Fruit fly (Drosophila melanogaster) whole organism, adult: ENCODE results near the gene opa.

ENCODE experiments used
- CG11617 ChIP-seq: fragments of 200-800 bp; sonication (Bioruptor generic); optimal IDR thresholded peaks from 2 replicates; lab custom pipeline; 2017; ENCODE audit warnings: mild to moderate bottlenecking, missing biosample characterization, missing genetic modification reagents, missing genetic modification characterization
- CG12768 ChIP-seq: fragments of 200-800 bp; sonication (Bioruptor generic); optimal IDR thresholded peaks from 2 replicates; lab custom pipeline; 2017; ENCODE audit warnings: missing biosample characterization, missing genetic modification characterization, mild to moderate bottlenecking, moderate library complexity, missing genetic modification reagents
- CG14711 ChIP-seq: fragments of 200-800 bp; sonication (Bioruptor generic); optimal IDR thresholded peaks from 2 replicates; lab custom pipeline; 2018; ENCODE audit warnings: missing biosample characterization, mild to moderate bottlenecking, missing genetic modification characterization, moderate library complexity
- CG1620 ChIP-seq: fragments of 200-800 bp; sonication (Bioruptor generic); optimal IDR thresholded peaks from 2 replicates; lab custom pipeline; 2016; ENCODE audit warnings: missing biosample characterization, missing genetic modification characterization
- CG33017 ChIP-seq: fragments of 200-800 bp; sonication (Bioruptor generic); optimal IDR thresholded peaks from 2 replicates; lab custom pipeline; 2018; ENCODE audit warnings: missing biosample characterization, mild to moderate bottlenecking, missing genetic modification characterization, moderate library complexity
- CG5204 ChIP-seq: fragments of 200-800 bp; sonication (Bioruptor generic); optimal IDR thresholded peaks from 2 replicates; lab custom pipeline; 2016; ENCODE audit warnings: missing biosample characterization, missing genetic modification characterization
- CG7045 ChIP-seq: fragments of 200-800 bp; sonication (Bioruptor generic); optimal IDR thresholded peaks from 2 replicates; lab custom pipeline; 2017; ENCODE audit warnings: missing biosample characterization, mild to moderate bottlenecking, missing genetic modification characterization
- CG7101 ChIP-seq: fragments of 200-800 bp; sonication (Bioruptor generic); optimal IDR thresholded peaks from 2 replicates; lab custom pipeline; 2018; ENCODE audit warnings: missing biosample characterization, mild to moderate bottlenecking, missing genetic modification characterization, moderate library complexity
- Clk ChIP-seq: fragments of 200-800 bp; sonication (Bioruptor generic); optimal IDR thresholded peaks from 2 replicates; lab custom pipeline; 2017; ENCODE audit warnings: missing biosample characterization, missing genetic modification characterization
- Crg-1 ChIP-seq: fragments of 200-800 bp; sonication (Bioruptor generic); optimal IDR thresholded peaks from 2 replicates; lab custom pipeline; 2016; ENCODE audit warnings: missing biosample characterization, missing genetic modification characterization
- Hr96 ChIP-seq: fragments of 200-800 bp; sonication (Bioruptor generic); optimal IDR thresholded peaks from 2 replicates; lab custom pipeline; 2016; ENCODE audit warnings: missing biosample characterization, missing genetic modification characterization
- Mnt ChIP-seq: fragments of 200-800 bp; sonication (Bioruptor generic); optimal IDR thresholded peaks from 2 replicates; lab custom pipeline; 2016; ENCODE audit warnings: missing biosample characterization, mild to moderate bottlenecking, missing genetic modification characterization
- bab1 ChIP-seq: fragments of 200-800 bp; sonication (Bioruptor generic); optimal IDR thresholded peaks from 3 replicates; lab custom pipeline; 2019; ENCODE audit warnings: missing biosample characterization, mild to moderate bottlenecking, missing genetic modification characterization, moderate library complexity
- cic ChIP-seq: fragments of 200-800 bp; sonication (Bioruptor generic); optimal IDR thresholded peaks from 2 replicates; lab custom pipeline; 2017; ENCODE audit warnings: missing biosample characterization, mild to moderate bottlenecking, missing genetic modification characterization, moderate library complexity
- cnc ChIP-seq, 2 experiments: fragments of >200 bp; optimal IDR thresholded peaks; 2 replicates each; lab custom pipeline; 2017
- kay ChIP-seq: fragments of 200-800 bp; sonication (Bioruptor generic); peaks from one replicate; lab custom pipeline; 2016; ENCODE audit warnings: missing biosample characterization, missing genetic modification characterization, borderline replicate concordance
- ovo ChIP-seq: fragments of 200-800 bp; sonication (Bioruptor generic); optimal IDR thresholded peaks from 2 replicates; lab custom pipeline; 2016; ENCODE audit warnings: missing biosample characterization, missing genetic modification characterization
- pad ChIP-seq: fragments of 200-800 bp; sonication (Bioruptor generic); optimal IDR thresholded peaks from 3 replicates; lab custom pipeline; 2017; ENCODE audit warnings: missing biosample characterization, missing genetic modification characterization, mild to moderate bottlenecking, moderate library complexity, missing genetic modification reagents
- tj ChIP-seq: fragments of 200-800 bp; sonication (Bioruptor generic); optimal IDR thresholded peaks from 3 replicates; lab custom pipeline; 2017; ENCODE audit warnings: missing biosample characterization, mild to moderate bottlenecking, missing genetic modification characterization, moderate library complexity
- toe ChIP-seq: fragments of 200-800 bp; sonication (Bioruptor generic); optimal IDR thresholded peaks from 2 replicates; lab custom pipeline; 2016; ENCODE audit warnings: missing biosample characterization, missing genetic modification characterization

Gene opa

dm6 chr3R:4845353-4845752, 7.3 kb upstream of the opa start:
- TF ChIP-seq cic (GFP tag; lab: Kevin White, UChicago) (no peak), pad (no peak), CG33017 (tag; lab: Kevin White, UChicago) (no peak), CG5204 (GFP tag; lab: Kevin White, UChicago) (no peak), cnc (optimal IDR thresholded peaks at IDR 0.05; lab: Kevin White, UChicago) (no peak)

dm6 chr3R:4846194-4846593, 6.4 kb upstream of the opa start:
- no peak for TF ChIP-seq CG5204 (GFP tag; lab: Kevin White, UChicago)
- TF ChIP-seq CG7045 (GFP tag; lab: Kevin White, UChicago): no peak
- no peak for TF ChIP-seq Crg-1
- TF ChIP-seq pad: no peak
- TF ChIP-seq Clk (GFP tag; lab: Kevin White, UChicago): no peak
- TF ChIP-seq Hr96 (GFP tag; lab: Kevin White, UChicago): no peak
- TF ChIP-seq bab1 (GFP tag; lab: Kevin White, UChicago): no peak
- TF ChIP-seq Mnt (GFP tag; lab: Kevin White, UChicago): no peak
- TF ChIP-seq CG14711: no peak

- no peak for TF ChIP-seq toe
- TF ChIP-seq CG7045 (GFP tag; lab: Kevin White, UChicago): no peak
- TF ChIP-seq cic (GFP tag; lab: Kevin White, UChicago): no peak
- no peak for TF ChIP-seq Mnt (GFP tag; lab: Kevin White, UChicago)
- no peak for TF ChIP-seq tj (GFP tag; lab: Kevin White, UChicago)
Observed at dm6 chr3R:4846787-4847186, 5.8 kb upstream of the opa start.

- TF ChIP-seq CG11617 (GFP tag; lab: Kevin White, UChicago): no peak
- no peak for TF ChIP-seq cnc (optimal IDR thresholded peaks at IDR 0.05; lab: Kevin White, UChicago)
- no peak for TF ChIP-seq cic (GFP tag; lab: Kevin White, UChicago)
- no peak for TF ChIP-seq CG5204 (GFP tag; lab: Kevin White, UChicago)
- no peak for TF ChIP-seq ovo (GFP tag; lab: Kevin White, UChicago)
Observed at dm6 chr3R:4847388-4847787, 5.2 kb upstream of the opa start.

dm6 chr3R:4849035-4849656, 3.5 kb upstream of the opa start:
- no peak for TF ChIP-seq CG7045 (GFP tag; lab: Kevin White, UChicago)
- no peak for TF ChIP-seq Hr96 (GFP tag; lab: Kevin White, UChicago)
- TF ChIP-seq Clk (GFP tag; lab: Kevin White, UChicago): no peak
- no peak for TF ChIP-seq CG14711
- no peak for TF ChIP-seq cnc (optimal IDR thresholded peaks at IDR 0.05; lab: Kevin White, UChicago)
- no peak for TF ChIP-seq Crg-1
- TF ChIP-seq toe: no peak
- no peak for TF ChIP-seq pad
- TF ChIP-seq Mnt (GFP tag; lab: Kevin White, UChicago): no peak
- no peak for TF ChIP-seq tj (GFP tag; lab: Kevin White, UChicago)

- no peak for TF ChIP-seq CG5204 (GFP tag; lab: Kevin White, UChicago)
- TF ChIP-seq tj (GFP tag; lab: Kevin White, UChicago): no peak
- no peak for TF ChIP-seq CG33017 (tag; lab: Kevin White, UChicago)
- TF ChIP-seq bab1 (GFP tag; lab: Kevin White, UChicago): no peak
- no peak for TF ChIP-seq toe
- TF ChIP-seq Mnt (GFP tag; lab: Kevin White, UChicago): no peak
- TF ChIP-seq Crg-1: no peak
- no peak for TF ChIP-seq cic (GFP tag; lab: Kevin White, UChicago)
- no peak for TF ChIP-seq CG1620 (GFP tag; lab: Kevin White, UChicago)
- no peak for TF ChIP-seq CG7045 (GFP tag; lab: Kevin White, UChicago)
- TF ChIP-seq CG11617 (GFP tag; lab: Kevin White, UChicago): no peak
- TF ChIP-seq CG7101: no peak
- TF ChIP-seq ovo (GFP tag; lab: Kevin White, UChicago): no peak
- no peak for TF ChIP-seq Clk (GFP tag; lab: Kevin White, UChicago)
- TF ChIP-seq kay (GFP tag; lab: Kevin White, UChicago): no peak
- no peak for TF ChIP-seq pad
- TF ChIP-seq CG12768 (GFP tag; lab: Kevin White, UChicago): no peak
- no peak for TF ChIP-seq Hr96 (GFP tag; lab: Kevin White, UChicago)
- no peak for TF ChIP-seq CG14711
- no peak for TF ChIP-seq cnc (optimal IDR thresholded peaks at IDR 0.05; lab: Kevin White, UChicago)
Observed at dm6 chr3R:4853504-4853903, 891 bp downstream of the opa start.

- TF ChIP-seq pad: no peak
- no peak for TF ChIP-seq Clk (GFP tag; lab: Kevin White, UChicago)
- no peak for TF ChIP-seq Hr96 (GFP tag; lab: Kevin White, UChicago)
- no peak for TF ChIP-seq CG11617 (GFP tag; lab: Kevin White, UChicago)
- TF ChIP-seq Mnt (GFP tag; lab: Kevin White, UChicago): no peak
- no peak for TF ChIP-seq toe
- TF ChIP-seq CG12768 (GFP tag; lab: Kevin White, UChicago): no peak
- TF ChIP-seq Crg-1: no peak
- no peak for TF ChIP-seq CG33017 (tag; lab: Kevin White, UChicago)
Observed at dm6 chr3R:4854216-4854615, 1.6 kb downstream of the opa start.
